Worm (Caenorhabditis elegans) whole organism, L1 larva: Measurements from ENCODE around the gene math-31.
"Not testable (repeated sequence)": the region's sequence is repeated elsewhere in the genome, so short reads cannot be mapped to it uniquely, and the experiment has no call there.

Source experiments
- C04F5.9 ChIP-seq: sonication (generic microtip); optimal IDR thresholded peaks from 2 replicates; lab custom pipeline; 2016; ENCODE audit warnings: missing genetic modification characterization, missing compliant biosample characterization
- C16A3.4 ChIP-seq: fragments of 150-350 bp; optimal IDR thresholded peaks from 2 replicates; lab custom pipeline; 2014; ENCODE audit warnings: missing biosample characterization, missing genetic modification characterization
- F16B12.6 ChIP-seq: fragments of 150-350 bp; optimal IDR thresholded peaks from 2 replicates; lab custom pipeline; 2014; ENCODE audit warnings: missing biosample characterization, missing genetic modification characterization
- blmp-1 ChIP-seq: fragments of 150-350 bp; optimal IDR thresholded peaks from 2 replicates; lab custom pipeline; 2014; ENCODE audit warnings: missing biosample characterization, missing genetic modification characterization
- ces-1 ChIP-seq: fragments of 150-350 bp; optimal IDR thresholded peaks from 2 replicates; lab custom pipeline; 2014; ENCODE audit warnings: missing biosample characterization, missing genetic modification reagents, missing genetic modification characterization
- efl-1 ChIP-seq, 4 experiments: fragments of 150-350 bp; optimal IDR thresholded peaks in 3 of 4; peaks in 1 of 4; 1 replicate in 1 of 4; 2 replicates in 3 of 4; lab custom pipeline; 2014; ENCODE audit warnings: missing biosample characterization in 2 of 4, missing genetic modification characterization in 2 of 4, missing genetic modification reagents in 2 of 4
- efl-3 ChIP-seq: fragments of 200-800 bp; sonication (Bioruptor generic); optimal IDR thresholded peaks from 2 replicates; lab custom pipeline; 2018; ENCODE audit warnings: mild to moderate bottlenecking, missing genetic modification characterization, missing compliant biosample characterization
- elt-2 ChIP-seq: sonication (generic microtip); optimal IDR thresholded peaks from 2 replicates; lab custom pipeline; 2016; ENCODE audit warnings: missing genetic modification characterization, mild to moderate bottlenecking, inconsistent platforms, missing compliant biosample characterization, missing genetic modification reagents
- elt-3 ChIP-seq, 6 experiments: fragments of 150-350 bp in 1 of 6; sonication (generic microtip); optimal IDR thresholded peaks; 2 replicates each; lab custom pipeline; 2017 to 2018; ENCODE audit warnings: missing biosample characterization in 6 of 6, missing genetic modification characterization in 6 of 6, inconsistent platforms in 1 of 6
- fos-1 ChIP-seq: fragments of 150-350 bp; optimal IDR thresholded peaks from 2 replicates; lab custom pipeline; 2014; ENCODE audit warnings: missing biosample characterization, missing genetic modification characterization
- grh-1 ChIP-seq: fragments of 200-800 bp; sonication (Bioruptor generic); IDR thresholded peaks from 2 replicates; pipeline ENCODE4 v1.3.6; 2022; ENCODE audit warnings: missing genetic modification reagents, missing genetic modification characterization, missing compliant biosample characterization
- hlh-17 ChIP-seq: fragments of 200-800 bp; sonication (Bioruptor generic); optimal IDR thresholded peaks from 2 replicates; lab custom pipeline; 2018; ENCODE audit warnings: missing genetic modification characterization, mild to moderate bottlenecking, missing compliant biosample characterization, moderate library complexity, borderline replicate concordance
- hpl-2 ChIP-seq: fragments of 150-350 bp; optimal IDR thresholded peaks from 2 replicates; lab custom pipeline; 2014; ENCODE audit warnings: missing biosample characterization, missing genetic modification reagents, missing genetic modification characterization
- isw-1 ChIP-seq: fragments of 200-800 bp; sonication (Bioruptor generic); IDR thresholded peaks from 2 replicates; pipeline ENCODE4 v1.3.6; 2022; ENCODE audit warnings: missing genetic modification characterization, missing compliant biosample characterization
- jun-1 ChIP-seq: fragments of 150-350 bp; optimal IDR thresholded peaks from 2 replicates; lab custom pipeline; 2014; ENCODE audit warnings: missing biosample characterization, missing genetic modification reagents, missing genetic modification characterization
- lin-14 ChIP-seq: fragments of 200-800 bp; sonication (Bioruptor generic); optimal IDR thresholded peaks from 2 replicates; lab custom pipeline; 2018; ENCODE audit warnings: mild to moderate bottlenecking, missing genetic modification characterization, moderate library complexity, missing compliant biosample characterization
- lin-35 ChIP-seq, 2 experiments: fragments of 150-350 bp; optimal IDR thresholded peaks; 2 replicates each; lab custom pipeline; 2014; ENCODE audit warnings: missing biosample characterization in 2 of 2, missing genetic modification characterization in 2 of 2, missing genetic modification reagents in 2 of 2
- mep-1 ChIP-seq: fragments of 150-350 bp; optimal IDR thresholded peaks from 2 replicates; lab custom pipeline; 2014; ENCODE audit warnings: missing biosample characterization, missing genetic modification characterization
- nhr-12 ChIP-seq: sonication (generic microtip); optimal IDR thresholded peaks from 2 replicates; lab custom pipeline; 2017; ENCODE audit warnings: missing biosample characterization, missing genetic modification characterization
- nhr-77 ChIP-seq: fragments of 150-350 bp; optimal IDR thresholded peaks from 2 replicates; lab custom pipeline; 2014; ENCODE audit warnings: missing biosample characterization, missing genetic modification characterization
- pqm-1 ChIP-seq: sonication (generic microtip); optimal IDR thresholded peaks from 3 replicates; lab custom pipeline; 2017; ENCODE audit warnings: missing biosample characterization, missing genetic modification characterization
- snpc-4 ChIP-seq: fragments of 150-350 bp; optimal IDR thresholded peaks from 2 replicates; lab custom pipeline; 2014; ENCODE audit warnings: missing biosample characterization, missing genetic modification characterization
- sptf-1 ChIP-seq: fragments of 150-350 bp; optimal IDR thresholded peaks from 2 replicates; lab custom pipeline; 2014; ENCODE audit warnings: missing biosample characterization, missing genetic modification characterization
- sup-37 ChIP-seq: fragments of 200-800 bp; sonication (Bioruptor generic); optimal IDR thresholded peaks from 2 replicates; lab custom pipeline; 2018; ENCODE audit warnings: mild to moderate bottlenecking, missing genetic modification characterization, missing compliant biosample characterization
- tlp-1 ChIP-seq: fragments of 150-350 bp; optimal IDR thresholded peaks from 2 replicates; lab custom pipeline; 2014; ENCODE audit warnings: missing biosample characterization, missing genetic modification characterization
- unc-86 ChIP-seq: sonication (generic microtip); optimal IDR thresholded peaks from 2 replicates; lab custom pipeline; 2016; ENCODE audit warnings: missing genetic modification characterization, missing compliant biosample characterization
- xbp-1 ChIP-seq: sonication (generic microtip); optimal IDR thresholded peaks from 2 replicates; lab custom pipeline; 2016; ENCODE audit warnings: missing genetic modification characterization, missing compliant biosample characterization
- zip-4 ChIP-seq: fragments of 200-800 bp; sonication (Bioruptor generic); optimal IDR thresholded peaks from 2 replicates; lab custom pipeline; 2018; ENCODE audit warnings: mild to moderate bottlenecking, missing genetic modification characterization, moderate library complexity, missing compliant biosample characterization

The math-31 gene

ce11 chrII:1912741-1913140 lies at the start of gene math-31:
math-31 (minus strand) TSS chrII:1912841.
- TF ChIP-seq efl-3 (GFP tag; lab: Kevin White, UChicago) = no peak
- no peak for TF ChIP-seq snpc-4 (tag; lab: Kevin White, UChicago)
- no peak for TF ChIP-seq efl-1 (optimal IDR thresholded peaks at IDR 0.05; lab: Kevin White, UChicago)
- TF ChIP-seq efl-1 (GFP tag; optimal IDR thresholded peaks at IDR 0.05 in 1 of 2; lab: Kevin White, UChicago) = no peak
- no peak for TF ChIP-seq C16A3.4 (tag; lab: Kevin White, UChicago)
- no peak for TF ChIP-seq nhr-77 (tag; lab: Kevin White, UChicago)
- TF ChIP-seq blmp-1 (tag; lab: Kevin White, UChicago) = no peak
- TF ChIP-seq sptf-1 (tag; lab: Kevin White, UChicago) = no peak
- TF ChIP-seq zip-4 (GFP tag; lab: Kevin White, UChicago) = no peak
- TF ChIP-seq ces-1 = no peak
- TF ChIP-seq mep-1 (tag; lab: Kevin White, UChicago) = no peak
- TF ChIP-seq, all 84 proteins: peak for 0

ce11 chrII:1955568-1955967 lies 42.9 kb upstream of the math-31 start, which contains the start of gene math-49:
math-49 (minus strand) TSS chrII:1955668.
- not testable (repeated sequence) for TF ChIP-seq nhr-77, unc-86, nhr-12 (tag; lab: Kevin White, UChicago)
- TF ChIP-seq, all 84 proteins: peak for 0; not testable (repeated sequence) for 84

DNA sequence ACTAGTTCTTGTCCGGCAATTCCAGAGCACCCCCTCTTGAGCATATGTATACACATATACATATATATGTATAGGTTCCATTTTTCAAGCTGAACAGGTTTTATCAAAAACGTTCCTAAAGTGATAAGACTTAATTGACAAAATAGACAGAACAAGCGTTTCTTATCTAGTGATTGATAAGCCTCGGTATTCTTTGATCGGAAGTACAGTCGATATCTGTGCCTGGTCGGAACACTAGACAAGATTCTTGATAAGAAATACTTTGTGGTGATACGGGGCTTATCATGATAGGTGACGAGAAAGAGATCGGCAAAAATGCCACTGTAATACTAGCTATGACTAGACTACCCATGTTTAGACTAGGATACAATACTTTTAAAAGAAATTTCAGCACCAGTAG lies 36.5 kb upstream of the math-31 start:
- TF ChIP-seq jun-1 (peak; percentile 64), elt-3 (tag; optimal IDR thresholded peaks at IDR 0.05; lab: Kevin White, UChicago) (peak in 1 of 6 experiments; percentile 42), pqm-1 (peak; percentile 56), elt-2 (tag; lab: Kevin White, UChicago) (peak; percentile 98), hpl-2 (GFP tag; lab: Kevin White, UChicago) (no peak), lin-14 (peak; percentile 43), lin-35 (GFP tag; optimal IDR thresholded peaks at IDR 0.05; lab: Kevin White, UChicago) (no peak), tlp-1 (tag; lab: Kevin White, UChicago) (peak; percentile 56), unc-86 (tag; lab: Kevin White, UChicago) (no peak), xbp-1 (tag; lab: Kevin White, UChicago) (no peak)
- TF ChIP-seq, all 84 proteins: peak for 6

DNA sequence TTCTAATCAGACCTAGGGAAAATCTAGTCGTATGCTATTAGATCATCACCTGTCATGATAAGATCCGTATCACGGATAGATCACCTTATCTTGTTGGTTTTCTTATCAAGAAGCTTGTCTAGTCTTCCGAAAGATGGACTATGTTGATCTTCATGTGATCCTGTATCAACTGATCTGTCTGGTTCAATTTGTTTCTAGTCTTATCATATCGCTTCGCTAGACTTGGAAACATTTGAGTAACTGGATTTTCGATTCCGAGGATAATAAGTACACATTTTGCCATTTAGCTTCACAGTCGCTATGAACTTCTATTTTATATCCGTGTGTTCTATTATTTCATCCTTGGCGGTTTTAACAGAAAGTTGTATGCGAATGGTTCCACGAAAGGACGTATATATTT lies 35.8 kb upstream of the math-31 start, which contains the start of gene ZK250.2:
ZK250.2 (plus strand) TSS at position 301 of the 400 bp plus-strand sequence.
- TF ChIP-seq isw-1 (GFP tag; lab: Robert Waterston, UW); F16B12.6; blmp-1 (tag; lab: Kevin White, UChicago): not testable (repeated sequence)

ce11 chrII:1946427-1946826 lies 33.8 kb upstream of the math-31 start, which contains the start of gene math-48:
math-48 (minus strand) TSS chrII:1946527.
- TF ChIP-seq grh-1 (GFP tag; lab: Robert Waterston, UW) = no peak
- no peak for TF ChIP-seq lin-35 (GFP tag; optimal IDR thresholded peaks at IDR 0.05; lab: Kevin White, UChicago)

DNA sequence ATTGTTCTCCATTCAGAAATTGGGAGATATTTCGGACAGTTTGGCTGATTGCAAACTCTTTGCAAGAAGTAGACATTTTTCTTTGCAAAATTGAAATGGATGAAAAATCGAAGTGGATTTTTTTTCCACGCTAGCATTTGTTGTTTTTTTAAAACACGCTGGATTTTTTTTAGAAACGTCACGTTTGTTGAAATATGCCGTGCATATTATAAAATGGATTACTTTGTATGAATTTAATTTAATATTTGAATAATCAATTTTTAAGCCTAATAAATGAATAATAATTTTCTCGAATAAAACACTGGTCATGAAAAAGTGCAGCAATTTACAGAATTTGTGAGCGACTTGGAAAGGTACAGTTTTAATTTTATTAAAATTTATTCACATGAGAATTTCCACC lies 32.5 kb upstream of the math-31 start, which contains the start of gene ZK250.14:
ZK250.14 (minus strand) TSS at position 101 of the 400 bp plus-strand sequence.
- TF ChIP-seq sup-37 (GFP tag; lab: Kevin White, UChicago) = no peak
- TF ChIP-seq C04F5.9 = no peak
- no peak for TF ChIP-seq hlh-17 (GFP tag; lab: Kevin White, UChicago)

ce11 chrII:1939652-1940051 lies 27.0 kb upstream of the math-31 start, which contains the start of gene ZK250.13:
ZK250.13 (minus strand) TSS chrII:1939752.
- TF ChIP-seq elt-3 (tag; optimal IDR thresholded peaks at IDR 0.05; lab: Kevin White, UChicago) (no peak), elt-2 (tag; lab: Kevin White, UChicago) (peak; percentile 36), fos-1 (no peak), sptf-1 (tag; lab: Kevin White, UChicago) (no peak)
- TF ChIP-seq, all 84 proteins: peak for 1
